Fruit fly (Drosophila melanogaster): ENCODE results near the gene Nup133.
A peak's percentile ranks its signal among the peaks of the same experiment; 100 is the strongest.

The Nup133 gene

dm6 chr3R:22667284-22667958, 23.0 kb upstream of the Nup133 start (continued):
- TF ChIP-seq Dfd (GFP tag; optimal IDR thresholded peaks at IDR 0.05) (no peak), wek (GFP tag; optimal IDR thresholded peaks at IDR 0.05) (no peak), CG17385 (GFP tag; optimal IDR thresholded peaks at IDR 0.05) (peak; percentile 77), CG9609 (GFP tag; optimal IDR thresholded peaks at IDR 0.05) (peak; percentile 66), NfI (GFP tag; optimal IDR thresholded peaks at IDR 0.05) (peak; percentile 37), CG15696 (tag; optimal IDR thresholded peaks at IDR 0.05) (peak; percentile 91), CG6854 (GFP tag; optimal IDR thresholded peaks at IDR 0.05) (peak; percentile 33), CG7987 (GFP tag; optimal IDR thresholded peaks at IDR 0.05) (no peak), oc (tag; optimal IDR thresholded peaks at IDR 0.05) (peak; percentile 81), CG1603 (tag; optimal IDR thresholded peaks at IDR 0.05) (peak; percentile 15), CG2116 (GFP tag; optimal IDR thresholded peaks at IDR 0.05) (peak; percentile 45), row (GFP tag; IDR thresholded peaks at IDR 0.05) (peak; percentile 76), CG9437 (GFP tag; optimal IDR thresholded peaks at IDR 0.05) (peak; percentile 75), Gsc (GFP tag; IDR thresholded peaks at IDR 0.05) (peak; percentile 62), wdn (GFP tag; IDR thresholded peaks at IDR 0.05) (peak; percentile 43; the same call in 1 of the 2 replicates), CG10274 (GFP tag; optimal IDR thresholded peaks at IDR 0.05) (peak; percentile 20), TFAM (GFP tag; optimal IDR thresholded peaks at IDR 0.05) (peak; percentile 57), Awh (GFP tag; IDR thresholded peaks at IDR 0.05) (peak; percentile 75; the same call in 1 of the 2 replicates), esg (GFP tag; conservative IDR thresholded peaks at IDR 0.05) (peak; percentile 69), slou (GFP tag; optimal IDR thresholded peaks at IDR 0.05) (peak; percentile 49), Bteb2 (GFP tag; optimal IDR thresholded peaks at IDR 0.05) (peak; percentile 45), Hr78 (GFP tag; optimal IDR thresholded peaks at IDR 0.05) (peak in 1 of 2 experiments; percentile 73), CG10366 (GFP tag; IDR thresholded peaks at IDR 0.05) (peak; percentile 78), CG3995 (GFP tag; optimal IDR thresholded peaks at IDR 0.05) (peak; percentile 7), Neu2 (GFP tag; optimal IDR thresholded peaks at IDR 0.05; ENCODE audit: borderline replicate concordance) (no peak), danr (GFP tag; IDR thresholded peaks at IDR 0.05) (0 out of 2 replicates have a peak, but pooled peaks have one; percentile 9), chn (GFP tag; optimal IDR thresholded peaks at IDR 0.05) (peak; percentile 43), CG3281 (GFP tag; optimal IDR thresholded peaks at IDR 0.05) (peak; percentile 60), CG18599 (GFP tag; optimal IDR thresholded peaks at IDR 0.05) (peak; percentile 70), Adf1 (GFP tag; IDR thresholded peaks at IDR 0.05) (no peak), CG11093 (GFP tag; IDR thresholded peaks at IDR 0.05) (peak; percentile 74; the same call in 1 of the 3 replicates), CG4617 (GFP tag; optimal IDR thresholded peaks at IDR 0.05; ENCODE audit: borderline replicate concordance) (peak; percentile 12), nerfin-1 (tag; optimal IDR thresholded peaks at IDR 0.05) (peak; percentile 93), Dek (tag; optimal IDR thresholded peaks at IDR 0.05) (peak; percentile 39), rib (GFP tag; IDR thresholded peaks at IDR 0.05) (no peak), gro (GFP tag; optimal IDR thresholded peaks at IDR 0.05) (no peak), CG6813 (GFP tag; optimal IDR thresholded peaks at IDR 0.05) (peak; percentile 66), CG3407 (GFP tag; optimal IDR thresholded peaks at IDR 0.05) (peak; percentile 66), pho (GFP tag; optimal IDR thresholded peaks at IDR 0.05) (peak; percentile 23), kay (GFP tag; optimal IDR thresholded peaks at IDR 0.05) (peak; percentile 70), pb (GFP tag; optimal IDR thresholded peaks at IDR 0.05) (peak; percentile 30), schlank (tag; optimal IDR thresholded peaks at IDR 0.05) (no peak), wor (GFP tag; IDR thresholded peaks at IDR 0.05) (peak; percentile 76), Mrtf (GFP tag; IDR thresholded peaks at IDR 0.05) (peak; percentile 36; the same call in 1 of the 3 replicates), Myb (GFP tag; optimal IDR thresholded peaks at IDR 0.05) (peak; percentile 24), tgo (GFP tag; IDR thresholded peaks at IDR 0.05) (peak; percentile 41; the same call in 1 of the 3 replicates), Ravus (GFP tag; IDR thresholded peaks at IDR 0.05) (peak; percentile 24; the same call in 1 of the 2 replicates), CG15479 (GFP tag; optimal IDR thresholded peaks at IDR 0.05) (no peak), H15 (GFP tag; IDR thresholded peaks at IDR 0.05) (peak; percentile 69; the same call in 2 of the 3 replicates)
